Worm (Caenorhabditis elegans) whole organism, L1 larva: ENCODE data around the gene ubxn-6.
A peak's percentile ranks its signal among the peaks of the same experiment; 100 is the strongest.

Experiments
- C34B4.2 ChIP-seq: sonication (generic microtip); optimal IDR thresholded peaks from 2 replicates; lab custom pipeline; 2017; ENCODE audit warnings: mild to moderate bottlenecking, missing genetic modification characterization, missing compliant biosample characterization
- efl-1 ChIP-seq, 4 experiments: fragments of 150-350 bp; optimal IDR thresholded peaks in 3 of 4; peaks in 1 of 4; 1 replicate in 1 of 4; 2 replicates in 3 of 4; lab custom pipeline; 2014; ENCODE audit warnings: missing biosample characterization in 2 of 4, missing genetic modification characterization in 2 of 4, missing genetic modification reagents in 2 of 4
- egl-13 ChIP-seq: sonication (generic microtip); optimal IDR thresholded peaks from 2 replicates; lab custom pipeline; 2016; ENCODE audit warnings: missing genotype, missing genetic modification reagents, missing genetic modification characterization, missing compliant biosample characterization
- fkh-8 ChIP-seq: sonication (generic microtip); optimal IDR thresholded peaks from 2 replicates; lab custom pipeline; 2016; ENCODE audit warnings: mild to moderate bottlenecking, missing genetic modification characterization, missing compliant biosample characterization
- hpl-2 ChIP-seq: fragments of 150-350 bp; optimal IDR thresholded peaks from 2 replicates; lab custom pipeline; 2014; ENCODE audit warnings: missing biosample characterization, missing genetic modification reagents, missing genetic modification characterization
- lin-35 ChIP-seq, 2 experiments: fragments of 150-350 bp; optimal IDR thresholded peaks; 2 replicates each; lab custom pipeline; 2014; ENCODE audit warnings: missing biosample characterization in 2 of 2, missing genetic modification characterization in 2 of 2, missing genetic modification reagents in 2 of 2
- lsy-2 ChIP-seq, 2 experiments: fragments of 150-350 bp; optimal IDR thresholded peaks; 2 replicates each; lab custom pipeline; 2014; ENCODE audit warnings: missing biosample characterization in 2 of 2, missing genetic modification characterization in 2 of 2
- mab-9 ChIP-seq: fragments of 200-800 bp; sonication (Bioruptor generic); IDR thresholded peaks from 2 replicates; pipeline ENCODE4 v1.3.6; 2022; ENCODE audit warnings: missing genetic modification reagents, missing genetic modification characterization, missing compliant biosample characterization
- nhr-28 ChIP-seq: fragments of 150-350 bp; optimal IDR thresholded peaks from 2 replicates; lab custom pipeline; 2014; ENCODE audit warnings: missing biosample characterization, missing genetic modification characterization
- skn-1 ChIP-seq: fragments of 150-350 bp; optimal IDR thresholded peaks from 2 replicates; lab custom pipeline; 2014; ENCODE audit warnings: missing biosample characterization, missing genetic modification characterization
- snpc-4 ChIP-seq: fragments of 150-350 bp; optimal IDR thresholded peaks from 2 replicates; lab custom pipeline; 2014; ENCODE audit warnings: missing biosample characterization, missing genetic modification characterization
- snu-23 ChIP-seq: sonication (generic microtip); optimal IDR thresholded peaks from 2 replicates; lab custom pipeline; 2016; ENCODE audit warnings: missing genetic modification characterization, missing compliant biosample characterization
- sup-37 ChIP-seq: fragments of 200-800 bp; sonication (Bioruptor generic); optimal IDR thresholded peaks from 2 replicates; lab custom pipeline; 2018; ENCODE audit warnings: mild to moderate bottlenecking, missing genetic modification characterization, missing compliant biosample characterization
- unc-86 ChIP-seq: sonication (generic microtip); optimal IDR thresholded peaks from 2 replicates; lab custom pipeline; 2016; ENCODE audit warnings: missing genetic modification characterization, missing compliant biosample characterization
- vab-15 ChIP-seq: sonication (generic microtip); optimal IDR thresholded peaks from 2 replicates; lab custom pipeline; 2017; ENCODE audit warnings: missing genotype, mild to moderate bottlenecking, missing genetic modification characterization, missing compliant biosample characterization

The ubxn-6 gene

DNA sequence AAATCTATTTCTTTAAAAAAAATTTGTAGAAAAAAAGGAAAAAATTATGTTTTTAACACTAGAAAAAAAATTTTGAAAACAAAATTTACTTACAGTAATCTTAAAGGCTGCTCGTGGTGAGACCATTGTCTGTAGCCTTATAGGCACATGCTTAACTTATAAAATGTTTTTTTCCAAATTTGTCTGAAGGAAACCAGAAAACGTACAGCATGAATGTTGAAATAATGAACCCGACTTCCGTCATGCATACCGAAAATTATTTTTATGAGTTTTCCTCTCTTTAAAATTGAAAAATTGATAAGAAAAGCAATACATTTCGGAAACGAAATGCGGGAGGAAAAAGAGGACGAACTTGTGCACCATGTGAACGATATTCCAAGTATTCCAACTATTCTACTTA, 37.5 kb downstream of the ubxn-6 start, which contains the start of gene R11E3.2:
R11E3.2 (plus strand) TSS at position 301 of the 400 bp plus-strand sequence.
- no peak for TF ChIP-seq snpc-4
- TF ChIP-seq egl-13, result no peak
- TF ChIP-seq vab-15 (tag; lab: Kevin White, UChicago), result no peak

DNA sequence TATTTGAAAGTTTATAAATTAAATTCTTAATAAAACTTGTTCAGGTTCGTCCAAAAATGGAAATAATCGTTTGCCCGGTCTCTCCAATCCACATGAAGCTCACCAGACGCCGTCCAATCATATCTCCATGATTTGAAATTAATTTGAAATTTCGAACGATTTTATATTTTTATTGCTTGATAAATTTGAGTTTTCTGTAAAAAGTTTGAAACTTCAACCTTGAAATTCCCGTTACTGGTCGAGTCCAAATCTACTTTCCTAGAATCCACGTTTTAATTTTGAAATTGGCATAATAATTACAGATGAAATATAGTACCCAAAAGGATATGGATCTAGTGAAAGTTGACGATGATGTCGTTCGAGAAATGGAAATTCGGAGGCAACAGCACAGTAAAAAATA, 44.9 kb downstream of the ubxn-6 start, which contains the start of gene npp-26:
npp-26 (plus strand) TSS at position 301 of the 400 bp plus-strand sequence.
- TF ChIP-seq skn-1 (tag; lab: Kevin White, UChicago) (no peak), C34B4.2 (tag; lab: Kevin White, UChicago) (no peak), sup-37 (no peak), fkh-8 (tag; lab: Kevin White, UChicago) (no peak), mab-9 (GFP tag; lab: Robert Waterston, UW) (no peak), nhr-28 (tag; lab: Kevin White, UChicago) (no peak)

- no peak for TF ChIP-seq snu-23 (GFP tag; lab: Kevin White, UChicago)
- TF ChIP-seq, all 84 proteins: peak for 0
Measured at ce11 chrIV:4763844-4764243, 45.5 kb downstream of the ubxn-6 start, which contains the start of gene Y17G9B.2. Gene Y17G9B.2 (plus strand): TSS chrIV:4764144.

- TF ChIP-seq lsy-2 (tag; optimal IDR thresholded peaks at IDR 0.05; lab: Kevin White, UChicago) (peak; percentile 29 to 53), lin-35 (GFP tag; optimal IDR thresholded peaks at IDR 0.05; lab: Kevin White, UChicago) (peak in 1 of 2 experiments; percentile 22), efl-1 (optimal IDR thresholded peaks at IDR 0.05; lab: Kevin White, UChicago) (peak; percentile 11 to 13), efl-1 (GFP tag; optimal IDR thresholded peaks at IDR 0.05 in 1 of 2; lab: Kevin White, UChicago) (peak in 1 of 2 experiments; percentile 49)
Measured at ce11 chrIV:4762990-4763545, 46.2 kb downstream of the ubxn-6 start.

DNA sequence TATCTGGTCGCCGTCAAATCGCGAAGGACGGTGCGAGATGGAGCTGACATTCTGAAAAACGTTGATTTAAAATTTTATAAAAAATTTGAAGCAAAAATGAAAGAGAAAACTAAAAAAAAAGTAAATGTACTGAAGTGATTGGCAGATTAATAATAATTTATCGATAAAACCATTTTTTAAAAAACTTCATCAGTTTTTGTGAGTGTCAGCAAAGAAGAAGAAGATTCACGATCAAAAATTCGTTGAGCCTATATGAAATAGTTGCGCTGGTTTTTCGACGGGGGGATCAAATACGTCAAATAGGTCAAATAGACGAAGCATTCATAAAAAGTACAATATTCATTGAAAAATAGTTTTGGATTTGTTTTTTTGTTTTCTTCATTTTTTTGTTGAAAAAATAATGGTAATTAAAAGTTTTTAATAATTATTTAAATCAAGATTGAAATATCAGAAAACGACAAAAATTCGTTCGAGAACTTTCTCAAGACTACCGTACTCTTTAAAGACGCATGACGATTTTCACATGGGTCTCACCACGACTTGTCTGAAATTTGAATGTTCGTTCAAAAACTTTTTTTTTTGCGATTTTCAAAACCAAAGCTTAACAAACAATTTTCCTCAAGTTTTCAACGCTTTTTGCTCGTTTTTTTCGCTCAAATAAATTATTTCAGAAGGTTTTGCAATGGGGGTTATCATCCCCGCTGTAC, 48.8 kb downstream of the ubxn-6 start, which contains the start of the genes memi-1 and cyp-31A3:
memi-1 (minus strand) TSS at position 51 of the 707 bp plus-strand sequence.
cyp-31A3 (plus strand) TSS at position 672 of the 707 bp plus-strand sequence.
- TF ChIP-seq efl-1 (optimal IDR thresholded peaks at IDR 0.05; lab: Kevin White, UChicago) (no peak), efl-1 (GFP tag; optimal IDR thresholded peaks at IDR 0.05 in 1 of 2; lab: Kevin White, UChicago) (peak in 1 of 2 experiments; percentile 23), unc-86 (tag; lab: Kevin White, UChicago) (no peak)

- TF ChIP-seq hpl-2 (no peak), lsy-2 (tag; optimal IDR thresholded peaks at IDR 0.05; lab: Kevin White, UChicago) (peak; percentile 10 to 33)
Measured at ce11 chrIV:4758659-4759058, 50.6 kb downstream of the ubxn-6 start, which contains the start of gene Y17G9B.8. Gene Y17G9B.8 (minus strand): TSS chrIV:4758840.
